Worm (Caenorhabditis elegans): Measurements from ENCODE around the gene T19C3.2.
A peak's percentile ranks its signal among the peaks of the same experiment; 100 is the strongest.

Gene T19C3.2

ce11 chrIII:634618-635017, 17.3 kb upstream of the T19C3.2 start, which contains the start of gene fem-2 (continued):
- no peak for TF ChIP-seq zag-1 (tag; optimal IDR thresholded peaks at IDR 0.05)
- peak; percentile 56 for TF ChIP-seq hmg-11 (tag; optimal IDR thresholded peaks at IDR 0.05)
- TF ChIP-seq R02D3.7 (tag; optimal IDR thresholded peaks at IDR 0.05), result no peak
- no peak for TF ChIP-seq eor-1 (tag; optimal IDR thresholded peaks at IDR 0.05)
- TF ChIP-seq lsy-12 (tag; optimal IDR thresholded peaks at IDR 0.05), result no peak

ce11 chrIII:631421-631820, 14.1 kb upstream of the T19C3.2 start, which contains the start of gene T19C3.6:
Gene T19C3.6 (minus strand): TSS chrIII:631521.
- TF ChIP-seq nhr-23 (tag; optimal IDR thresholded peaks at IDR 0.05) (no peak), nhr-76 (tag; optimal IDR thresholded peaks at IDR 0.05) (no peak), nhr-43 (tag; optimal IDR thresholded peaks at IDR 0.05; ENCODE audit: poor library complexity, severe bottlenecking) (no peak), lin-15B (tag; optimal IDR thresholded peaks at IDR 0.05) (no peak), ceh-9 (tag; optimal IDR thresholded peaks at IDR 0.05) (no peak), nhr-12 (tag; optimal IDR thresholded peaks at IDR 0.05) (no peak), ztf-11 (tag; optimal IDR thresholded peaks at IDR 0.05) (no peak), elt-1 (tag; optimal IDR thresholded peaks at IDR 0.05) (no peak)

- TF ChIP-seq ZK546.5 (tag; optimal IDR thresholded peaks at IDR 0.05), result no peak
- TF ChIP-seq tbx-2 (tag; optimal IDR thresholded peaks at IDR 0.05), result no peak
- TF ChIP-seq skn-1 (tag; optimal IDR thresholded peaks at IDR 0.05), result no peak
- TF ChIP-seq ceh-82 (tag; optimal IDR thresholded peaks at IDR 0.05), result no peak
- no peak for TF ChIP-seq ama-1 (optimal IDR thresholded peaks at IDR 0.05)
- TF ChIP-seq unc-62 (GFP tag; optimal IDR thresholded peaks at IDR 0.05), result no peak
- TF ChIP-seq unc-39 (tag; optimal IDR thresholded peaks at IDR 0.05), result no peak
- TF ChIP-seq pqm-1 (tag; optimal IDR thresholded peaks at IDR 0.05), result no peak
Observed at ce11 chrIII:627838-628237, 10.5 kb upstream of the T19C3.2 start, which contains the start of gene T19C3.5. Gene T19C3.5 (minus strand): TSS chrIII:627938.

ce11 chrIII:626091-626490, 8.7 kb upstream of the T19C3.2 start:
- TF ChIP-seq nhr-28 (tag; optimal IDR thresholded peaks at IDR 0.05) (no peak), ama-1 (optimal IDR thresholded peaks at IDR 0.05) (no peak), nhr-67 (tag; optimal IDR thresholded peaks at IDR 0.05) (no peak), skn-1 (tag; optimal IDR thresholded peaks at IDR 0.05) (no peak), nhr-77 (tag; optimal IDR thresholded peaks at IDR 0.05) (no peak), nhr-43 (tag; optimal IDR thresholded peaks at IDR 0.05; ENCODE audit: poor library complexity, severe bottlenecking) (no peak), tbx-2 (tag; optimal IDR thresholded peaks at IDR 0.05) (no peak)

- peak; percentile 80 for TF ChIP-seq mdl-1 (tag; optimal IDR thresholded peaks at IDR 0.05)
- no peak for TF ChIP-seq ceh-16 (tag; optimal IDR thresholded peaks at IDR 0.05)
- TF ChIP-seq nhr-43 (tag; optimal IDR thresholded peaks at IDR 0.05; ENCODE audit: poor library complexity, severe bottlenecking), result peak; percentile 15
- TF ChIP-seq R02D3.7 (tag; optimal IDR thresholded peaks at IDR 0.05), result peak; percentile 34
- peak; percentile 87 for TF ChIP-seq egl-5 (tag; optimal IDR thresholded peaks at IDR 0.05)
- TF ChIP-seq ztf-11 (tag; optimal IDR thresholded peaks at IDR 0.05), result no peak
- TF ChIP-seq nhr-11 (tag; optimal IDR thresholded peaks at IDR 0.05), result no peak
- TF ChIP-seq eor-1 (tag; optimal IDR thresholded peaks at IDR 0.05), result no peak
- no peak for TF ChIP-seq unc-39 (tag; optimal IDR thresholded peaks at IDR 0.05)
- no peak for TF ChIP-seq mml-1 (tag; optimal IDR thresholded peaks at IDR 0.05)
- peak; percentile 91 for TF ChIP-seq lin-39 (tag; optimal IDR thresholded peaks at IDR 0.05)
- peak; percentile 79 for TF ChIP-seq jun-1 (tag; optimal IDR thresholded peaks at IDR 0.05)
- TF ChIP-seq egl-27 (tag; optimal IDR thresholded peaks at IDR 0.05), result peak; percentile 39
- TF ChIP-seq zag-1 (tag; optimal IDR thresholded peaks at IDR 0.05), result peak; percentile 36
- TF ChIP-seq lin-15B (tag; optimal IDR thresholded peaks at IDR 0.05), result peak; percentile 76
- TF ChIP-seq ceh-28 (tag; optimal IDR thresholded peaks at IDR 0.05), result peak; percentile 50
- TF ChIP-seq fkh-10 (GFP tag; optimal IDR thresholded peaks at IDR 0.05), result no peak
- peak; percentile 67 for TF ChIP-seq elt-1 (tag; optimal IDR thresholded peaks at IDR 0.05)
- peak; percentile 82 for TF ChIP-seq unc-62 (GFP tag; optimal IDR thresholded peaks at IDR 0.05)
- TF ChIP-seq ceh-9 (tag; optimal IDR thresholded peaks at IDR 0.05), result no peak
- TF ChIP-seq pqm-1 (tag; optimal IDR thresholded peaks at IDR 0.05), result peak; percentile 97
- peak; percentile 91 for TF ChIP-seq snpc-4 (tag; optimal IDR thresholded peaks at IDR 0.05)
- peak; percentile 57 for TF ChIP-seq skn-1 (tag; optimal IDR thresholded peaks at IDR 0.05)
- no peak for TF ChIP-seq ceh-82 (tag; optimal IDR thresholded peaks at IDR 0.05)
- peak; percentile 39 for TF ChIP-seq tbx-2 (tag; optimal IDR thresholded peaks at IDR 0.05)
- no peak for TF ChIP-seq fos-1 (tag; optimal IDR thresholded peaks at IDR 0.05)
- TF ChIP-seq pha-4 (tag; optimal IDR thresholded peaks at IDR 0.05), result peak; percentile 96
- no peak for TF ChIP-seq nhr-12 (tag; optimal IDR thresholded peaks at IDR 0.05)
- TF ChIP-seq hmg-11 (tag; optimal IDR thresholded peaks at IDR 0.05), result peak; percentile 88
- no peak for TF ChIP-seq ztf-4 (tag; optimal IDR thresholded peaks at IDR 0.05)
- TF ChIP-seq nhr-67 (tag; optimal IDR thresholded peaks at IDR 0.05), result no peak
- TF ChIP-seq lsy-12 (tag; optimal IDR thresholded peaks at IDR 0.05), result no peak
- no peak for TF ChIP-seq nhr-28 (tag; optimal IDR thresholded peaks at IDR 0.05)
- no peak for TF ChIP-seq ZK546.5 (tag; optimal IDR thresholded peaks at IDR 0.05)
- TF ChIP-seq daf-12 (tag; optimal IDR thresholded peaks at IDR 0.05), result no peak
- no peak for TF ChIP-seq nhr-77 (tag; optimal IDR thresholded peaks at IDR 0.05)
- peak; percentile 97 for TF ChIP-seq elt-2 (tag; optimal IDR thresholded peaks at IDR 0.05)
- TF ChIP-seq nfya-1 (tag; optimal IDR thresholded peaks at IDR 0.05; ENCODE audit: insufficient read depth), result peak; percentile 91
- TF ChIP-seq nhr-76 (tag; optimal IDR thresholded peaks at IDR 0.05), result no peak
- no peak for TF ChIP-seq aly-2 (tag; optimal IDR thresholded peaks at IDR 0.05)
Observed at ce11 chrIII:623754-624153, 6.4 kb upstream of the T19C3.2 start.
